Fruit fly (Drosophila melanogaster) whole organism, embryonic: ENCODE results near the gene CG5969.

Experiments used
- Antp ChIP-seq: fragments of 200-800 bp; sonication (Bioruptor generic); optimal IDR thresholded peaks from 3 replicates; lab custom pipeline; 2016; ENCODE audit warnings: missing biosample characterization, missing genetic modification characterization
- CG12071 ChIP-seq: fragments of 200-800 bp; sonication (Bioruptor generic); optimal IDR thresholded peaks from 3 replicates; lab custom pipeline; 2018; ENCODE audit warnings: missing biosample characterization, mild to moderate bottlenecking, missing genetic modification characterization
- CG12219 ChIP-seq: fragments of 200-800 bp; sonication (Bioruptor generic); optimal IDR thresholded peaks from 3 replicates; lab custom pipeline; 2018; ENCODE audit warnings: missing biosample characterization, mild to moderate bottlenecking, missing genetic modification characterization
- CG12391 ChIP-seq: fragments of 200-800 bp; sonication (Bioruptor generic); optimal IDR thresholded peaks from 3 replicates; lab custom pipeline; 2018; ENCODE audit warnings: missing biosample characterization, mild to moderate bottlenecking, missing genetic modification characterization, moderate library complexity
- CG2199 ChIP-seq: fragments of 200-800 bp; sonication (Bioruptor generic); IDR thresholded peaks from 3 replicates; pipeline ENCODE4 v1.3.6; 2022; ENCODE audit warnings: missing biosample characterization, missing genetic modification characterization
- CG31224 ChIP-seq: fragments of 200-800 bp; sonication (Bioruptor generic); IDR thresholded peaks from 2 replicates; pipeline ENCODE4 v1.3.6; 2022; ENCODE audit warnings: missing biosample characterization, missing genetic modification characterization
- CG7839 ChIP-seq: fragments of 200-800 bp; sonication (Bioruptor generic); optimal IDR thresholded peaks from 3 replicates; lab custom pipeline; 2018; ENCODE audit warnings: missing biosample characterization, mild to moderate bottlenecking, missing genetic modification characterization, moderate library complexity
- CkIIα-i1 ChIP-seq: fragments of 200-800 bp; sonication (Bioruptor generic); IDR thresholded peaks from 2 replicates; pipeline ENCODE4 v1.3.6; 2022; ENCODE audit warnings: missing biosample characterization, missing genetic modification characterization
- D ChIP-seq, 2 experiments: fragments of 200-800 bp in 1 of 2; fragments of >200 bp in 1 of 2; sonication (Bioruptor generic) in 1 of 2; optimal IDR thresholded peaks; 2 replicates in 1 of 2; 3 replicates in 1 of 2; lab custom pipeline; 2017; ENCODE audit warnings: mild to moderate bottlenecking in 1 of 2, missing biosample characterization in 1 of 2, missing genetic modification characterization in 1 of 2, missing genetic modification reagents in 1 of 2
- Dbx ChIP-seq: fragments of 200-800 bp; sonication (Bioruptor generic); IDR thresholded peaks from 3 replicates; pipeline ENCODE4 v1.3.6; 2022; ENCODE audit warnings: missing biosample characterization, missing genetic modification characterization
- Dp ChIP-seq: fragments of 200-800 bp; sonication (Bioruptor generic); optimal IDR thresholded peaks from 2 replicates; lab custom pipeline; 2018; ENCODE audit warnings: missing biosample characterization, mild to moderate bottlenecking, missing genetic modification characterization, moderate library complexity
- Fer3 ChIP-seq: fragments of 200-800 bp; sonication (Bioruptor generic); optimal IDR thresholded peaks from 2 replicates; lab custom pipeline; 2018; ENCODE audit warnings: missing biosample characterization, mild to moderate bottlenecking, missing genetic modification characterization, moderate library complexity
- Hand ChIP-seq: fragments of 200-800 bp; sonication (Bioruptor generic); optimal IDR thresholded peaks from 2 replicates; lab custom pipeline; 2017; ENCODE audit warnings: mild to moderate bottlenecking, missing biosample characterization, missing genetic modification reagents, missing genetic modification characterization
- Hr3 ChIP-seq: fragments of 200-800 bp; sonication (Bioruptor generic); optimal IDR thresholded peaks from 3 replicates; lab custom pipeline; 2016; ENCODE audit warnings: missing biosample characterization, missing genetic modification characterization
- NC2α ChIP-seq: fragments of 200-800 bp; sonication (Bioruptor generic); optimal IDR thresholded peaks from 2 replicates; lab custom pipeline; 2016; ENCODE audit warnings: missing biosample characterization, missing genetic modification characterization
- NK7.1 ChIP-seq: fragments of 200-800 bp; sonication (Bioruptor generic); optimal IDR thresholded peaks from 3 replicates; lab custom pipeline; 2016; ENCODE audit warnings: missing biosample characterization, missing genetic modification characterization
- Optix ChIP-seq: fragments of 200-800 bp; sonication (Bioruptor generic); IDR thresholded peaks from 3 replicates; pipeline ENCODE4 v1.3.6; 2022; ENCODE audit warnings: missing biosample characterization, missing genetic modification characterization
- Sox100B ChIP-seq: fragments of 200-800 bp; sonication (Bioruptor generic); optimal IDR thresholded peaks from 3 replicates; lab custom pipeline; 2018; ENCODE audit warnings: missing biosample characterization, mild to moderate bottlenecking, missing genetic modification characterization
- al ChIP-seq: fragments of 200-800 bp; sonication (Bioruptor generic); IDR thresholded peaks from 2 replicates; pipeline ENCODE4 v1.3.6; 2022; ENCODE audit warnings: missing biosample characterization, missing genetic modification characterization
- bbx ChIP-seq: fragments of 200-800 bp; sonication (Bioruptor generic); IDR thresholded peaks from 2 replicates; pipeline ENCODE4 v1.3.6; 2022; ENCODE audit warnings: missing biosample characterization, missing genetic modification characterization; ENCODE audit not compliant: partially characterized antibody
- bcd ChIP-seq: fragments of 200-800 bp; sonication (Bioruptor generic); optimal IDR thresholded peaks from 2 replicates; lab custom pipeline; 2017; ENCODE audit warnings: missing biosample characterization, mild to moderate bottlenecking, missing genetic modification characterization
- bowl ChIP-seq: fragments of 200-800 bp; sonication (Bioruptor generic); IDR thresholded peaks from 2 replicates; pipeline ENCODE4 v1.3.6; 2022; ENCODE audit warnings: missing biosample characterization, missing genetic modification characterization
- chn ChIP-seq: fragments of 200-800 bp; sonication (Bioruptor generic); optimal IDR thresholded peaks from 2 replicates; lab custom pipeline; 2016; ENCODE audit warnings: missing biosample characterization, missing genetic modification characterization
- ci ChIP-seq: fragments of 200-800 bp; sonication (Bioruptor generic); IDR thresholded peaks from 3 replicates; pipeline ENCODE4 v1.3.6; 2022; ENCODE audit warnings: missing biosample characterization, missing genetic modification characterization
- crp ChIP-seq, 2 experiments: fragments of 200-800 bp; sonication (Bioruptor generic); optimal IDR thresholded peaks; 2 replicates in 1 of 2; 3 replicates in 1 of 2; lab custom pipeline; 2017; ENCODE audit warnings: missing biosample characterization in 2 of 2, missing genetic modification characterization in 2 of 2, mild to moderate bottlenecking in 1 of 2, moderate library complexity in 1 of 2
- ems ChIP-seq: fragments of 200-800 bp; sonication (Bioruptor generic); optimal IDR thresholded peaks from 3 replicates; lab custom pipeline; 2016; ENCODE audit warnings: missing biosample characterization, missing genetic modification characterization
- fd64A ChIP-seq: fragments of 200-800 bp; sonication (Bioruptor generic); optimal IDR thresholded peaks from 3 replicates; lab custom pipeline; 2018; ENCODE audit warnings: missing biosample characterization, mild to moderate bottlenecking, missing genetic modification characterization
- ftz-f1 ChIP-seq: fragments of 200-800 bp; sonication (Bioruptor generic); optimal IDR thresholded peaks from 2 replicates; lab custom pipeline; 2016; ENCODE audit warnings: missing biosample characterization, missing genetic modification characterization
- fu2 ChIP-seq: fragments of 200-800 bp; sonication (Bioruptor generic); optimal IDR thresholded peaks from 2 replicates; lab custom pipeline; 2016; ENCODE audit warnings: missing biosample characterization, missing genetic modification characterization
- gt ChIP-seq: fragments of 200-800 bp; sonication (Bioruptor generic); IDR thresholded peaks from 2 replicates; pipeline ENCODE4 v1.3.6; 2022; ENCODE audit warnings: missing biosample characterization, missing genetic modification characterization
- ham ChIP-seq: fragments of 200-800 bp; sonication (Bioruptor generic); IDR thresholded peaks from 2 replicates; pipeline ENCODE4 v1.3.6; 2022; ENCODE audit warnings: missing biosample characterization, missing genetic modification characterization
- inv ChIP-seq: fragments of 200-800 bp; sonication (Bioruptor generic); IDR thresholded peaks from 2 replicates; pipeline ENCODE4 v1.3.6; 2022; ENCODE audit warnings: missing biosample characterization, missing genetic modification characterization; ENCODE audit not compliant: partially characterized antibody
- lab ChIP-seq: fragments of 200-800 bp; sonication (Bioruptor generic); optimal IDR thresholded peaks from 3 replicates; lab custom pipeline; 2017; ENCODE audit warnings: missing biosample characterization, missing genetic modification characterization, mild to moderate bottlenecking, moderate library complexity, missing genetic modification reagents
- lmd ChIP-seq: fragments of 200-800 bp; sonication (Bioruptor generic); IDR thresholded peaks from 2 replicates; pipeline ENCODE4 v1.3.6; 2022; ENCODE audit warnings: missing biosample characterization, missing genetic modification characterization
- mirr ChIP-seq: fragments of 200-800 bp; sonication (Bioruptor generic); optimal IDR thresholded peaks from 3 replicates; lab custom pipeline; 2018; ENCODE audit warnings: missing biosample characterization, mild to moderate bottlenecking, missing genetic modification characterization
- pros ChIP-seq: fragments of 200-800 bp; sonication (Bioruptor generic); optimal IDR thresholded peaks from 3 replicates; lab custom pipeline; 2019; ENCODE audit warnings: missing biosample characterization, mild to moderate bottlenecking, missing genetic modification characterization, moderate library complexity
- pum ChIP-seq: fragments of 200-800 bp; sonication (Bioruptor generic); optimal IDR thresholded peaks from 2 replicates; lab custom pipeline; 2016; ENCODE audit warnings: missing biosample characterization, missing genetic modification characterization
- pzg ChIP-seq: fragments of 200-800 bp; sonication (Bioruptor generic); optimal IDR thresholded peaks from 3 replicates; lab custom pipeline; 2018; ENCODE audit warnings: missing biosample characterization, mild to moderate bottlenecking, missing genetic modification characterization, moderate library complexity
- ro ChIP-seq: fragments of 200-800 bp; sonication (Bioruptor generic); IDR thresholded peaks from 2 replicates; pipeline ENCODE4 v1.3.6; 2022; ENCODE audit warnings: missing biosample characterization, missing genetic modification characterization
- run ChIP-seq: fragments of 200-800 bp; sonication (Bioruptor generic); optimal IDR thresholded peaks from 3 replicates; lab custom pipeline; 2018; ENCODE audit warnings: missing biosample characterization, mild to moderate bottlenecking, missing genetic modification characterization
- sqz ChIP-seq: fragments of 200-800 bp; sonication (Bioruptor generic); optimal IDR thresholded peaks from 3 replicates; lab custom pipeline; 2018; ENCODE audit warnings: missing biosample characterization, mild to moderate bottlenecking, missing genetic modification characterization
- tin ChIP-seq: fragments of 200-800 bp; sonication (Bioruptor generic); optimal IDR thresholded peaks from 3 replicates; lab custom pipeline; 2016; ENCODE audit warnings: missing biosample characterization, missing genetic modification characterization
- tna ChIP-seq: fragments of 200-800 bp; sonication (Bioruptor generic); IDR thresholded peaks from 2 replicates; pipeline ENCODE4 v1.3.6; 2022; ENCODE audit warnings: missing biosample characterization, missing genetic modification characterization; ENCODE audit not compliant: partially characterized antibody
- ttk ChIP-seq: fragments of 200-800 bp; sonication (Bioruptor generic); IDR thresholded peaks from 2 replicates; pipeline ENCODE4 v2.1.2; 2022; ENCODE audit warnings: missing biosample characterization, missing genetic modification characterization
- twi ChIP-seq: fragments of 200-800 bp; optimal IDR thresholded peaks from 2 replicates; lab custom pipeline; 2019; ENCODE audit warnings: missing biosample characterization, mild to moderate bottlenecking, missing genetic modification characterization, moderate library complexity
- unc-4 ChIP-seq: fragments of 200-800 bp; sonication (Bioruptor generic); IDR thresholded peaks from 2 replicates; pipeline ENCODE4 v1.3.6; 2022; ENCODE audit warnings: missing biosample characterization, missing genetic modification characterization; ENCODE audit not compliant: partially characterized antibody
- usp ChIP-seq: fragments of >200 bp; optimal IDR thresholded peaks from 2 replicates; lab custom pipeline; 2017; ENCODE audit warnings: missing biosample characterization, missing genetic modification characterization
- wdn ChIP-seq: fragments of 200-800 bp; sonication (Bioruptor generic); IDR thresholded peaks from 2 replicates; pipeline ENCODE4 v1.3.6; 2022; ENCODE audit warnings: missing biosample characterization, missing genetic modification characterization

Gene CG5969

dm6 chr3L:20517897-20518804, 44.6 kb downstream of the CG5969 start (continued):
- TF ChIP-seq CG12391 (tag; lab: Kevin White, UChicago) (peak; percentile 29), bbx (GFP tag; lab: Robert Waterston, UW) (0 out of 2 replicates have a peak, but pooled peaks have one; percentile 31), unc-4 (no peak), al (GFP tag; lab: Robert Waterston, UW) (no peak), bowl (GFP tag; lab: Robert Waterston, UW) (no peak), mirr (GFP tag; lab: Kevin White, UChicago) (peak; percentile 15), ttk (GFP tag; lab: Robert Waterston, UW) (no peak), CG12071 (GFP tag; lab: Kevin White, UChicago) (no peak), ems (GFP tag; lab: Kevin White, UChicago) (no peak), Dp (no peak), chn (GFP tag; lab: Kevin White, UChicago) (no peak), ftz-f1 (GFP tag; lab: Kevin White, UChicago) (no peak), pros (GFP tag; lab: Kevin White, UChicago) (no peak), inv (GFP tag; lab: Robert Waterston, UW) (no peak), lab (GFP tag; lab: Kevin White, UChicago) (peak; percentile 19), ro (GFP tag; lab: Robert Waterston, UW) (no peak), D (optimal IDR thresholded peaks at IDR 0.05; lab: Kevin White, UChicago) (no peak), D (GFP tag; optimal IDR thresholded peaks at IDR 0.05; lab: Kevin White, UChicago) (no peak), fu2 (peak; percentile 11), twi (tag; lab: Kevin White, UChicago) (no peak), Hand (GFP tag; lab: Kevin White, UChicago) (peak; percentile 22), sqz (no peak), lmd (GFP tag; lab: Robert Waterston, UW) (peak; percentile 11; the same call in 1 of the 2 replicates), bcd (GFP tag; lab: Kevin White, UChicago) (peak; percentile 13), Dbx (GFP tag; lab: Robert Waterston, UW) (peak; percentile 15; the same call in 1 of the 3 replicates), Hr3 (GFP tag; lab: Kevin White, UChicago) (peak; percentile 6), usp (GFP tag; lab: Kevin White, UChicago) (no peak), CG7839 (tag; lab: Kevin White, UChicago) (peak; percentile 32), wdn (0 out of 2 replicates have a peak, but pooled peaks have one; percentile 18), Optix (GFP tag; lab: Robert Waterston, UW) (no peak), NC2α (GFP tag; lab: Kevin White, UChicago) (no peak), Fer3 (tag; lab: Kevin White, UChicago) (peak; percentile 34), pum (GFP tag; lab: Kevin White, UChicago) (no peak), pzg (no peak), NK7.1 (GFP tag; lab: Kevin White, UChicago) (peak; percentile 22), Antp (no peak), CkIIα-i1 (GFP tag; lab: Robert Waterston, UW) (no peak), CG12219 (GFP tag; lab: Kevin White, UChicago) (peak; percentile 17), ci (no peak), gt (no peak), crp (GFP tag; optimal IDR thresholded peaks at IDR 0.05; lab: Kevin White, UChicago) (no peak), ham (GFP tag; lab: Robert Waterston, UW) (no peak), tin (GFP tag; lab: Kevin White, UChicago) (no peak), Sox100B (GFP tag; lab: Kevin White, UChicago) (peak; percentile 10), fd64A (GFP tag; lab: Kevin White, UChicago) (no peak), CG31224 (GFP tag; lab: Robert Waterston, UW) (no peak), CG2199 (GFP tag; lab: Robert Waterston, UW) (no peak), run (tag; lab: Kevin White, UChicago) (no peak), tna (GFP tag; lab: Robert Waterston, UW) (no peak)
